Fruit fly (Drosophila melanogaster) S2 (cell line): ENCODE data around the gene CG13484.

Source experiments
- CG8478 ChIP-seq: fragments of >200 bp; optimal IDR thresholded peaks from 2 replicates; lab custom pipeline; 2018
- CTCF ChIP-seq, 2 experiments: fragments of >200 bp; optimal IDR thresholded peaks; 2 replicates each; lab custom pipeline; 2018

dm6 chr3L:14034476-14034875 lies 18.4 kb downstream of the CG13484 start, which contains the start of gene CG6661:
- TF ChIP-seq CG8478 (lab: Kevin White, UChicago) (no peak), CTCF (optimal IDR thresholded peaks at IDR 0.05; lab: Kevin White, UChicago) (no peak)
